Fruit fly (Drosophila melanogaster) whole organism, embryonic: ENCODE measurements around the gene CG10333.

Experiments used
- Awh ChIP-seq: fragments of 200-800 bp; sonication (Bioruptor generic); IDR thresholded peaks from 2 replicates; pipeline ENCODE4, ENCODE4 v1.3.6; 2022; ENCODE audit warnings: missing biosample characterization, missing genetic modification characterization
- BEAF-32 ChIP-seq: fragments of 200-800 bp; sonication (Bioruptor generic); optimal IDR thresholded peaks from 3 replicates; lab custom pipeline; 2017; ENCODE audit warnings: missing biosample characterization, missing genetic modification characterization, mild to moderate bottlenecking, moderate library complexity, missing genetic modification reagents
- CG10959 ChIP-seq: fragments of 200-800 bp; sonication (Bioruptor generic); IDR thresholded peaks from 2 replicates; pipeline ENCODE4 v1.3.6; 2022; ENCODE audit warnings: missing biosample characterization, missing genetic modification characterization
- CG11560 ChIP-seq: fragments of 200-800 bp; sonication (Bioruptor generic); IDR thresholded peaks from 3 replicates; pipeline ENCODE4 v1.3.6; 2022; ENCODE audit warnings: missing biosample characterization, missing genetic modification characterization
- CG14710 ChIP-seq: fragments of 200-800 bp; sonication (Bioruptor generic); optimal IDR thresholded peaks from 3 replicates; lab custom pipeline; 2019; ENCODE audit warnings: missing biosample characterization, mild to moderate bottlenecking, missing genetic modification characterization, moderate library complexity
- CG1529 ChIP-seq: fragments of 200-800 bp; sonication (Bioruptor generic); optimal IDR thresholded peaks from 3 replicates; lab custom pipeline; 2018; ENCODE audit warnings: missing biosample characterization, missing genetic modification characterization
- CG15601 ChIP-seq: fragments of 200-800 bp; sonication (Bioruptor generic); optimal IDR thresholded peaks from 3 replicates; lab custom pipeline; 2019; ENCODE audit warnings: missing biosample characterization, mild to moderate bottlenecking, missing genetic modification characterization, moderate library complexity
- CG15696 ChIP-seq: fragments of 200-800 bp; sonication (Bioruptor generic); optimal IDR thresholded peaks from 2 replicates; lab custom pipeline; 2019; ENCODE audit warnings: missing biosample characterization, mild to moderate bottlenecking, missing genetic modification characterization, moderate library complexity
- CG1602 ChIP-seq: fragments of 200-800 bp; sonication (Bioruptor generic); optimal IDR thresholded peaks from 3 replicates; lab custom pipeline; 2016; ENCODE audit warnings: missing biosample characterization, missing genetic modification characterization
- CG33557 ChIP-seq: fragments of 200-800 bp; sonication (Bioruptor generic); optimal IDR thresholded peaks from 2 replicates; lab custom pipeline; 2019; ENCODE audit warnings: missing biosample characterization, mild to moderate bottlenecking, missing genetic modification characterization, moderate library complexity
- CG3847 ChIP-seq: fragments of 200-800 bp; sonication (Bioruptor generic); IDR thresholded peaks from 2 replicates; pipeline ENCODE4 v1.3.6; 2022; ENCODE audit warnings: missing biosample characterization, missing genetic modification characterization
- CG3995 ChIP-seq: fragments of 200-800 bp; sonication (Bioruptor generic); optimal IDR thresholded peaks from 3 replicates; lab custom pipeline; 2016; ENCODE audit warnings: missing biosample characterization, missing genetic modification characterization
- CG4820 ChIP-seq: fragments of 200-800 bp; sonication (Bioruptor generic); optimal IDR thresholded peaks from 3 replicates; lab custom pipeline; 2016; ENCODE audit warnings: missing biosample characterization, missing genetic modification characterization
- CG6654 ChIP-seq: fragments of 200-800 bp; sonication (Bioruptor generic); optimal IDR thresholded peaks from 2 replicates; lab custom pipeline; 2017; ENCODE audit warnings: missing biosample characterization, mild to moderate bottlenecking, missing genetic modification characterization
- CG6765 ChIP-seq: fragments of 200-800 bp; sonication (Bioruptor generic); optimal IDR thresholded peaks from 3 replicates; lab custom pipeline; 2017; ENCODE audit warnings: missing biosample characterization, mild to moderate bottlenecking, missing genetic modification characterization
- Dll ChIP-seq: fragments of 200-800 bp; sonication (Bioruptor generic); IDR thresholded peaks from 4 replicates; pipeline ENCODE4 v1.3.6; 2022; ENCODE audit warnings: missing biosample characterization, missing genetic modification characterization; ENCODE audit not compliant: partially characterized antibody
- HmgD ChIP-seq: fragments of 200-800 bp; sonication (Bioruptor generic); optimal IDR thresholded peaks from 3 replicates; lab custom pipeline; 2016; ENCODE audit warnings: missing biosample characterization, missing genetic modification characterization
- Hmx ChIP-seq: fragments of 200-800 bp; sonication (Bioruptor generic); optimal IDR thresholded peaks from 2 replicates; lab custom pipeline; 2016; ENCODE audit warnings: missing biosample characterization, missing genetic modification characterization
- Hr51 ChIP-seq, 2 experiments: fragments of 200-800 bp; sonication (Bioruptor generic); optimal IDR thresholded peaks; 2 replicates in 1 of 2; 3 replicates in 1 of 2; lab custom pipeline; 2016 to 2018; ENCODE audit warnings: missing biosample characterization in 2 of 2, missing genetic modification characterization in 2 of 2, mild to moderate bottlenecking in 1 of 2, moderate library complexity in 1 of 2
- Hr78 ChIP-seq, 2 experiments: fragments of 200-800 bp in 1 of 2; fragments of >200 bp in 1 of 2; sonication (Bioruptor generic) in 1 of 2; optimal IDR thresholded peaks; 2 replicates each; lab custom pipeline; 2017 to 2019; ENCODE audit warnings: missing biosample characterization in 2 of 2, missing genetic modification characterization in 2 of 2, mild to moderate bottlenecking in 1 of 2, moderate library complexity in 1 of 2
- Kr ChIP-seq: fragments of 200-800 bp; sonication (Bioruptor generic); optimal IDR thresholded peaks from 2 replicates; lab custom pipeline; 2017; ENCODE audit warnings: missing biosample characterization, mild to moderate bottlenecking, missing genetic modification characterization
- Lhr ChIP-seq: fragments of 200-800 bp; sonication (Bioruptor generic); optimal IDR thresholded peaks from 3 replicates; lab custom pipeline; 2017; ENCODE audit warnings: mild to moderate bottlenecking, missing biosample characterization, missing genetic modification reagents, missing genetic modification characterization
- Max ChIP-seq: fragments of 200-800 bp; sonication (Bioruptor generic); optimal IDR thresholded peaks from 2 replicates; lab custom pipeline; 2016; ENCODE audit warnings: missing biosample characterization, mild to moderate bottlenecking, missing genetic modification characterization
- Myb ChIP-seq: fragments of 200-800 bp; sonication (Bioruptor generic); optimal IDR thresholded peaks from 2 replicates; lab custom pipeline; 2016; ENCODE audit warnings: missing biosample characterization, missing genetic modification characterization
- NC2β ChIP-seq: fragments of 200-800 bp; sonication (Bioruptor generic); optimal IDR thresholded peaks from 2 replicates; lab custom pipeline; 2016; ENCODE audit warnings: missing biosample characterization, missing genetic modification characterization
- Scr ChIP-seq: fragments of 200-800 bp; sonication (Bioruptor generic); IDR thresholded peaks from 2 replicates; pipeline ENCODE4 v1.3.6; 2022; ENCODE audit warnings: missing biosample characterization, missing genetic modification characterization; ENCODE audit not compliant: partially characterized antibody
- Six4 ChIP-seq: fragments of 200-800 bp; sonication (Bioruptor generic); optimal IDR thresholded peaks from 2 replicates; lab custom pipeline; 2016; ENCODE audit warnings: missing biosample characterization, missing genetic modification characterization
- Sox100B ChIP-seq: fragments of 200-800 bp; sonication (Bioruptor generic); optimal IDR thresholded peaks from 3 replicates; lab custom pipeline; 2018; ENCODE audit warnings: missing biosample characterization, mild to moderate bottlenecking, missing genetic modification characterization
- Sox102F ChIP-seq: fragments of 200-800 bp; sonication (Bioruptor generic); optimal IDR thresholded peaks from 2 replicates; lab custom pipeline; 2018; ENCODE audit warnings: missing biosample characterization, mild to moderate bottlenecking, missing genetic modification characterization, moderate library complexity
- Taf1 ChIP-seq: fragments of 200-800 bp; sonication (Bioruptor generic); IDR thresholded peaks from 2 replicates; pipeline ENCODE4 v1.3.6; 2022; ENCODE audit warnings: missing biosample characterization, missing genetic modification characterization
- Vsx1 ChIP-seq: fragments of 200-800 bp; sonication (Bioruptor generic); optimal IDR thresholded peaks from 2 replicates; lab custom pipeline; 2017; ENCODE audit warnings: missing biosample characterization, mild to moderate bottlenecking, missing genetic modification characterization, missing genetic modification reagents
- ase ChIP-seq: fragments of 200-800 bp; sonication (Bioruptor generic); IDR thresholded peaks from 3 replicates; pipeline ENCODE4 v1.3.6; 2022; ENCODE audit warnings: missing biosample characterization, missing genetic modification characterization
- chinmo ChIP-seq: fragments of 200-800 bp; sonication (Bioruptor generic); IDR thresholded peaks from 4 replicates; pipeline ENCODE4 v1.3.6; 2022; ENCODE audit warnings: missing biosample characterization, missing genetic modification characterization; ENCODE audit not compliant: partially characterized antibody
- crol ChIP-seq: fragments of 200-800 bp; sonication (Bioruptor generic); IDR thresholded peaks from 2 replicates; pipeline ENCODE4 v1.3.6; 2022; ENCODE audit warnings: missing biosample characterization, missing genetic modification characterization
- ems ChIP-seq: fragments of 200-800 bp; sonication (Bioruptor generic); optimal IDR thresholded peaks from 3 replicates; lab custom pipeline; 2016; ENCODE audit warnings: missing biosample characterization, missing genetic modification characterization
- en ChIP-seq: fragments of 200-800 bp; sonication (Bioruptor generic); optimal IDR thresholded peaks from 2 replicates; lab custom pipeline; 2016; ENCODE audit warnings: missing biosample characterization, missing genetic modification characterization
- jigr1 ChIP-seq: fragments of 200-800 bp; sonication (Bioruptor generic); IDR thresholded peaks from 3 replicates; pipeline ENCODE4 v1.3.6; 2022; ENCODE audit warnings: missing biosample characterization, missing genetic modification characterization
- lola ChIP-seq, 3 experiments: fragments of >200 bp in 2 of 3; fragments of 200-800 bp in 1 of 3; sonication (Bioruptor generic) in 1 of 3; optimal IDR thresholded peaks; 2 replicates each; lab custom pipeline; 2017 to 2019; ENCODE audit warnings: missing biosample characterization in 3 of 3, missing genetic modification characterization in 3 of 3, mild to moderate bottlenecking in 1 of 3, moderate library complexity in 1 of 3
- mirr ChIP-seq: fragments of 200-800 bp; sonication (Bioruptor generic); optimal IDR thresholded peaks from 3 replicates; lab custom pipeline; 2018; ENCODE audit warnings: missing biosample characterization, mild to moderate bottlenecking, missing genetic modification characterization
- nerfin-1 ChIP-seq: fragments of 200-800 bp; sonication (Bioruptor generic); optimal IDR thresholded peaks from 3 replicates; lab custom pipeline; 2019; ENCODE audit warnings: missing biosample characterization, mild to moderate bottlenecking, missing genetic modification characterization, moderate library complexity
- p53 ChIP-seq: fragments of 200-800 bp; sonication (Bioruptor generic); optimal IDR thresholded peaks from 2 replicates; lab custom pipeline; 2016; ENCODE audit warnings: missing biosample characterization, missing genetic modification characterization
- pho ChIP-seq: fragments of 200-800 bp; sonication (Bioruptor generic); optimal IDR thresholded peaks from 2 replicates; lab custom pipeline; 2016; ENCODE audit warnings: missing biosample characterization, missing genetic modification characterization
- prd ChIP-seq, 3 experiments: fragments of >200 bp in 2 of 3; fragments of 200-800 bp in 1 of 3; sonication (Bioruptor generic) in 1 of 3; optimal IDR thresholded peaks in 2 of 3; IDR thresholded peaks in 1 of 3; 2 replicates in 2 of 3; 3 replicates in 1 of 3; pipeline versions ENCODE4 v1.3.6 to Lab custom; 2017 to 2022; ENCODE audit warnings: missing biosample characterization in 1 of 3, missing genetic modification characterization in 1 of 3
- rib ChIP-seq: fragments of 200-800 bp; sonication (Bioruptor generic); IDR thresholded peaks from 2 replicates; pipeline ENCODE4 v1.3.6; 2022; ENCODE audit warnings: missing biosample characterization, missing genetic modification characterization
- seq ChIP-seq: fragments of 200-800 bp; sonication (Bioruptor generic); IDR thresholded peaks from 2 replicates; pipeline ENCODE4 v1.3.6; 2022; ENCODE audit warnings: missing biosample characterization, missing genetic modification characterization
- stwl ChIP-seq: fragments of 200-800 bp; sonication (Bioruptor generic); optimal IDR thresholded peaks from 3 replicates; lab custom pipeline; 2018; ENCODE audit warnings: missing biosample characterization, mild to moderate bottlenecking, missing genetic modification characterization, moderate library complexity
- tap ChIP-seq: fragments of 200-800 bp; optimal IDR thresholded peaks from 3 replicates; lab custom pipeline; 2019; ENCODE audit warnings: missing biosample characterization, mild to moderate bottlenecking, missing genetic modification characterization, moderate library complexity
- twi ChIP-seq: fragments of 200-800 bp; optimal IDR thresholded peaks from 2 replicates; lab custom pipeline; 2019; ENCODE audit warnings: missing biosample characterization, mild to moderate bottlenecking, missing genetic modification characterization, moderate library complexity
- vnd ChIP-seq: fragments of 200-800 bp; sonication (Bioruptor generic); IDR thresholded peaks from 3 replicates; pipeline ENCODE4 v1.3.6; 2022; ENCODE audit warnings: missing biosample characterization, missing genetic modification characterization; ENCODE audit not compliant: partially characterized antibody
- wdn ChIP-seq: fragments of 200-800 bp; sonication (Bioruptor generic); IDR thresholded peaks from 2 replicates; pipeline ENCODE4 v1.3.6; 2022; ENCODE audit warnings: missing biosample characterization, missing genetic modification characterization

Gene CG10333

DNA sequence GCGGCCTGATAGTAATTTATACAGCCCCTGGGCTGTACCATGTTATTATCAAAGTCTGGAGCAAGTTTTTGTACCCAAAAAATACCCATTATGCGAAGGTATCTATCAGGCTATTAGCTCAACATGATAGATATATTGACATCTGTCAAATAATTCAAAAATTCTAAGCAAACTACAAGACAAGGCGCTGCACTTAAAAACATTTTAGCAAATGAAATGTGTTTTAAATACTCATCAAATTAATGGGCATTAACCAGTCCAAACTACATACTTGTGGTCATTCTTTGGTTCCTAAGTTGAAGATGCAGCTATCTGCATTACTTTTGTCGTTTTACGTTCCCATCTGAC is 46.7 kb downstream of the CG10333 start (continued):
- TF ChIP-seq tap (peak; percentile 78), CG3995 (GFP tag; lab: Kevin White, UChicago) (no peak), chinmo (no peak), Vsx1 (GFP tag; lab: Kevin White, UChicago) (no peak), stwl (tag; lab: Kevin White, UChicago) (peak; percentile 17), CG11560 (tag; lab: Robert Waterston, UW) (no peak), Taf1 (GFP tag; lab: Robert Waterston, UW) (no peak), lola (GFP tag; optimal IDR thresholded peaks at IDR 0.05; lab: Kevin White, UChicago) (peak in 1 of 3 experiments; percentile 58), CG6654 (GFP tag; lab: Kevin White, UChicago) (peak; percentile 61), Scr (GFP tag; lab: Robert Waterston, UW) (no peak), CG14710 (tag; lab: Kevin White, UChicago) (peak; percentile 89), Kr (GFP tag; lab: Kevin White, UChicago) (no peak), mirr (GFP tag; lab: Kevin White, UChicago) (no peak), BEAF-32 (GFP tag; lab: Kevin White, UChicago) (no peak), Hr78 (GFP tag; optimal IDR thresholded peaks at IDR 0.05; lab: Kevin White, UChicago) (peak in 1 of 2 experiments; percentile 53), CG15696 (tag; lab: Kevin White, UChicago) (peak; percentile 59), Hr51 (GFP tag; optimal IDR thresholded peaks at IDR 0.05; lab: Kevin White, UChicago) (peak in 1 of 2 experiments; percentile 57), Hmx (GFP tag; lab: Kevin White, UChicago) (no peak), p53 (GFP tag; lab: Kevin White, UChicago) (no peak), CG10959 (GFP tag; lab: Robert Waterston, UW) (peak; percentile 68), Lhr (GFP tag; lab: Kevin White, UChicago) (peak; percentile 31), wdn (GFP tag; lab: Robert Waterston, UW) (no peak), nerfin-1 (tag; lab: Kevin White, UChicago) (peak; percentile 65), seq (GFP tag; lab: Robert Waterston, UW) (0 out of 2 replicates have a peak, but pooled peaks have one; percentile 53), CG1602 (GFP tag; lab: Kevin White, UChicago) (peak; percentile 53), Dll (GFP tag; lab: Robert Waterston, UW) (no peak), HmgD (GFP tag; lab: Kevin White, UChicago) (no peak), CG15601 (tag; lab: Kevin White, UChicago) (peak; percentile 84), vnd (GFP tag; lab: Robert Waterston, UW) (no peak), jigr1 (no peak), CG4820 (GFP tag; lab: Kevin White, UChicago) (peak; percentile 85), twi (tag; lab: Kevin White, UChicago) (peak; percentile 61), rib (no peak), ase (GFP tag; lab: Robert Waterston, UW) (peak; percentile 52; the same call in 2 of the 3 replicates), CG33557 (GFP tag; lab: Kevin White, UChicago) (no peak), Six4 (GFP tag; lab: Kevin White, UChicago) (peak; percentile 67), en (GFP tag; lab: Kevin White, UChicago) (no peak), Max (peak; percentile 66), prd (optimal IDR thresholded peaks at IDR 0.05; lab: Kevin White, UChicago) (no peak), prd (GFP tag; IDR thresholded peaks at IDR 0.05; lab: Robert Waterston, UW) (peak; percentile 94), crol (GFP tag; lab: Robert Waterston, UW) (0 out of 2 replicates have a peak, but pooled peaks have one; percentile 12), CG6765 (GFP tag; lab: Kevin White, UChicago) (no peak), Myb (no peak), ems (GFP tag; lab: Kevin White, UChicago) (peak; percentile 47), NC2β (GFP tag; lab: Kevin White, UChicago) (peak; percentile 21), CG1529 (GFP tag; lab: Kevin White, UChicago) (no peak), CG3847 (GFP tag; lab: Robert Waterston, UW) (peak; percentile 29; the same call in 1 of the 2 replicates), pho (GFP tag; lab: Kevin White, UChicago) (no peak), Sox100B (GFP tag; lab: Kevin White, UChicago) (peak; percentile 55), Sox102F (peak; percentile 65), Awh (GFP tag; lab: Robert Waterston, UW) (peak; percentile 76)
